Worm (Caenorhabditis elegans) whole organism, L1 larva: ENCODE measurements around the gene clec-247.

Source experiments
- C34B4.2 ChIP-seq: sonication (generic microtip); optimal IDR thresholded peaks from 2 replicates; lab custom pipeline; 2017; ENCODE audit warnings: mild to moderate bottlenecking, missing genetic modification characterization, missing compliant biosample characterization
- fos-1 ChIP-seq: fragments of 150-350 bp; optimal IDR thresholded peaks from 2 replicates; lab custom pipeline; 2014; ENCODE audit warnings: missing biosample characterization, missing genetic modification characterization
- jun-1 ChIP-seq: fragments of 150-350 bp; optimal IDR thresholded peaks from 2 replicates; lab custom pipeline; 2014; ENCODE audit warnings: missing biosample characterization, missing genetic modification reagents, missing genetic modification characterization
- mep-1 ChIP-seq: fragments of 150-350 bp; optimal IDR thresholded peaks from 2 replicates; lab custom pipeline; 2014; ENCODE audit warnings: missing biosample characterization, missing genetic modification characterization
- rnt-1 ChIP-seq: sonication (generic microtip); optimal IDR thresholded peaks from 2 replicates; lab custom pipeline; 2016; ENCODE audit warnings: mild to moderate bottlenecking, missing genetic modification characterization, moderate library complexity, missing compliant biosample characterization
- sup-37 ChIP-seq: fragments of 200-800 bp; sonication (Bioruptor generic); optimal IDR thresholded peaks from 2 replicates; lab custom pipeline; 2018; ENCODE audit warnings: mild to moderate bottlenecking, missing genetic modification characterization, missing compliant biosample characterization
- ztf-11 ChIP-seq, 2 experiments: sonication (generic microtip); optimal IDR thresholded peaks; 2 replicates each; lab custom pipeline; 2016 to 2017; ENCODE audit warnings: missing genetic modification characterization in 2 of 2, missing biosample characterization in 1 of 2, missing compliant biosample characterization in 1 of 2

DNA sequence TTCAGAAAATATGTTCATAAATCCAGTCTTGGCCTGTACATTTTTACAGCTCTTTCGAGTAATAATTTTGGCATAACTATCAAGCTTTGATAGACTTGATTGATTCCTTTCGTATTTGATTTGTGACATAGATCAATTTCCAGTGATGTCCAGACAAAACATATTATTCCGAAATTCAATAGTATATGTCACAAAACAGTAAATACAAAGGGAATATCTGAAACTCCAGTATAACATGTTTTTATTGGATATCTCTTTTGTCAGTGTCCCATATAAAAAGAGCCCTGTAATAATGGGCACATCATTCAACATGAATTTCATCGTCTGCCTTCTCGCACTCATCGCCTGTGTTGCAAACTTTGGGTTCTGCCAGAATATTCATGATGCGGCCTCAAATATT lies 7.9 kb downstream of the clec-247 start, which contains the start of gene Y51A2A.4:
- no peak for TF ChIP-seq fos-1
- TF ChIP-seq rnt-1 (tag; lab: Kevin White, UChicago), result no peak
- no peak for TF ChIP-seq sup-37 (GFP tag; lab: Kevin White, UChicago)
- TF ChIP-seq mep-1, result no peak
- TF ChIP-seq C34B4.2 (tag; lab: Kevin White, UChicago), result no peak
- TF ChIP-seq jun-1 (tag; lab: Kevin White, UChicago), result no peak
- TF ChIP-seq ztf-11 (tag; optimal IDR thresholded peaks at IDR 0.05; lab: Kevin White, UChicago), result no peak
